Worm (Caenorhabditis elegans): ENCODE data around the gene plc-4.
A peak's percentile ranks its signal among the peaks of the same experiment; 100 is the strongest.

DNA sequence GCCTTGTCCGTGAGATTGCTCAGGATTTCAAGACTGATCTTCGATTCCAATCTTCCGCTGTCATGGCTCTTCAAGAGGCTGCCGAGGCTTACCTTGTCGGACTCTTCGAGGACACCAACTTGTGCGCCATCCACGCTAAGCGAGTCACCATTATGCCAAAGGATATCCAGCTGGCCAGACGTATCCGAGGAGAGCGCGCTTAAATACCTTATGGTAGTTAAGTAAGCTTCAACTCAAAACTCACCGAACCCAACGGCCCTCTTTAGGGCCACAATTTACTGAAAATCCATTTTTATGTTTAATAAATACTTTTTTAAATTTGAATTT is 24.0 kb downstream of the plc-4 start:
- TF ChIP-seq snpc-4 (GFP tag; optimal IDR thresholded peaks at IDR 0.05) (no peak), snpc-4 (tag; optimal IDR thresholded peaks at IDR 0.05) (peak in 1 of 4 experiments; percentile 75), efl-1 (GFP tag; optimal IDR thresholded peaks at IDR 0.05) (no peak), ama-1 (optimal IDR thresholded peaks at IDR 0.05) (no peak), ama-1 (GFP tag; optimal IDR thresholded peaks at IDR 0.05) (no peak), F37B4.10 (GFP tag; IDR thresholded peaks at IDR 0.05) (0 out of 2 replicates have a peak, but pooled peaks have one; percentile 2), unc-62 (GFP tag; optimal IDR thresholded peaks at IDR 0.05) (no peak), T07F8.4 (tag; optimal IDR thresholded peaks at IDR 0.05) (no peak), F49E8.2 (tag; optimal IDR thresholded peaks at IDR 0.05; ENCODE audit: insufficient read depth) (no peak), zim-3 (tag; optimal IDR thresholded peaks at IDR 0.05) (no peak), nhr-90 (tag; optimal IDR thresholded peaks at IDR 0.05) (no peak), gei-17 (GFP tag; optimal IDR thresholded peaks at IDR 0.05) (no peak), lin-40 (tag; optimal IDR thresholded peaks at IDR 0.05) (no peak)

Data from whole organism, young adult.